Worm (Caenorhabditis elegans) whole organism, L1 larva: ENCODE results near the gene F47G9.4.
A peak's percentile ranks its signal among the peaks of the same experiment; 100 is the strongest.

ENCODE experiments used
- blmp-1 ChIP-seq: fragments of 150-350 bp; optimal IDR thresholded peaks from 2 replicates; lab custom pipeline; 2014; ENCODE audit warnings: missing biosample characterization, missing genetic modification characterization
- ceh-82 ChIP-seq, 3 experiments: fragments of 150-350 bp in 1 of 3; sonication (generic microtip) in 2 of 3; optimal IDR thresholded peaks; 2 replicates each; lab custom pipeline; 2014 to 2017; ENCODE audit warnings: missing biosample characterization in 3 of 3, missing genetic modification characterization in 3 of 3
- dsc-1 ChIP-seq: sonication (generic microtip); optimal IDR thresholded peaks from 2 replicates; lab custom pipeline; 2016; ENCODE audit warnings: mild to moderate bottlenecking, missing genetic modification characterization, missing compliant biosample characterization
- efl-1 ChIP-seq, 4 experiments: fragments of 150-350 bp; optimal IDR thresholded peaks in 3 of 4; peaks in 1 of 4; 1 replicate in 1 of 4; 2 replicates in 3 of 4; lab custom pipeline; 2014; ENCODE audit warnings: missing biosample characterization in 2 of 4, missing genetic modification characterization in 2 of 4, missing genetic modification reagents in 2 of 4
- efl-3 ChIP-seq: fragments of 200-800 bp; sonication (Bioruptor generic); optimal IDR thresholded peaks from 2 replicates; lab custom pipeline; 2018; ENCODE audit warnings: mild to moderate bottlenecking, missing genetic modification characterization, missing compliant biosample characterization
- elt-2 ChIP-seq: sonication (generic microtip); optimal IDR thresholded peaks from 2 replicates; lab custom pipeline; 2016; ENCODE audit warnings: missing genetic modification characterization, mild to moderate bottlenecking, inconsistent platforms, missing compliant biosample characterization, missing genetic modification reagents
- elt-3 ChIP-seq, 6 experiments: fragments of 150-350 bp in 1 of 6; sonication (generic microtip); optimal IDR thresholded peaks; 2 replicates each; lab custom pipeline; 2017 to 2018; ENCODE audit warnings: missing biosample characterization in 6 of 6, missing genetic modification characterization in 6 of 6, inconsistent platforms in 1 of 6
- ets-5 ChIP-seq: fragments of 200-800 bp; sonication (Bioruptor generic); IDR thresholded peaks from 2 replicates; pipeline ENCODE4 v1.3.6; 2022; ENCODE audit warnings: missing genetic modification characterization, missing compliant biosample characterization
- fkh-4 ChIP-seq: sonication (generic microtip); optimal IDR thresholded peaks from 2 replicates; lab custom pipeline; 2016; ENCODE audit warnings: missing compliant biosample characterization, missing genetic modification characterization, borderline replicate concordance
- fos-1 ChIP-seq: fragments of 150-350 bp; optimal IDR thresholded peaks from 2 replicates; lab custom pipeline; 2014; ENCODE audit warnings: missing biosample characterization, missing genetic modification characterization
- hpl-2 ChIP-seq: fragments of 150-350 bp; optimal IDR thresholded peaks from 2 replicates; lab custom pipeline; 2014; ENCODE audit warnings: missing biosample characterization, missing genetic modification reagents, missing genetic modification characterization
- isw-1 ChIP-seq: fragments of 200-800 bp; sonication (Bioruptor generic); IDR thresholded peaks from 2 replicates; pipeline ENCODE4 v1.3.6; 2022; ENCODE audit warnings: missing genetic modification characterization, missing compliant biosample characterization
- lin-13 ChIP-seq: fragments of 150-350 bp; optimal IDR thresholded peaks from 2 replicates; lab custom pipeline; 2014; ENCODE audit warnings: missing biosample characterization, missing genetic modification reagents, missing genetic modification characterization
- lin-14 ChIP-seq: fragments of 200-800 bp; sonication (Bioruptor generic); optimal IDR thresholded peaks from 2 replicates; lab custom pipeline; 2018; ENCODE audit warnings: mild to moderate bottlenecking, missing genetic modification characterization, moderate library complexity, missing compliant biosample characterization
- lsy-2 ChIP-seq, 2 experiments: fragments of 150-350 bp; optimal IDR thresholded peaks; 2 replicates each; lab custom pipeline; 2014; ENCODE audit warnings: missing biosample characterization in 2 of 2, missing genetic modification characterization in 2 of 2
- mab-9 ChIP-seq: fragments of 200-800 bp; sonication (Bioruptor generic); IDR thresholded peaks from 2 replicates; pipeline ENCODE4 v1.3.6; 2022; ENCODE audit warnings: missing genetic modification reagents, missing genetic modification characterization, missing compliant biosample characterization
- mdl-1 ChIP-seq, 2 experiments: fragments of 150-350 bp; optimal IDR thresholded peaks; 2 replicates each; lab custom pipeline; 2014 to 2017; ENCODE audit warnings: missing biosample characterization in 2 of 2, missing genetic modification characterization in 2 of 2, inconsistent platforms in 1 of 2
- mef-2 ChIP-seq: fragments of 150-350 bp; optimal IDR thresholded peaks from 2 replicates; lab custom pipeline; 2014; ENCODE audit warnings: missing biosample characterization, missing genetic modification characterization
- nhr-19 ChIP-seq: fragments of 200-800 bp; sonication (Bioruptor generic); conservative IDR thresholded peaks from 2 replicates; pipeline ENCODE4 v1.3.6; 2022; ENCODE audit warnings: missing genetic modification characterization, missing compliant biosample characterization
- nhr-20 ChIP-seq: sonication (generic microtip); optimal IDR thresholded peaks from 2 replicates; lab custom pipeline; 2016; ENCODE audit warnings: mild to moderate bottlenecking, missing genetic modification characterization, missing compliant biosample characterization
- nhr-28 ChIP-seq: fragments of 150-350 bp; optimal IDR thresholded peaks from 2 replicates; lab custom pipeline; 2014; ENCODE audit warnings: missing biosample characterization, missing genetic modification characterization
- nhr-71 ChIP-seq: sonication (generic microtip); optimal IDR thresholded peaks from 2 replicates; lab custom pipeline; 2016; ENCODE audit warnings: mild to moderate bottlenecking, missing genetic modification characterization, moderate library complexity, missing compliant biosample characterization
- nhr-77 ChIP-seq: fragments of 150-350 bp; optimal IDR thresholded peaks from 2 replicates; lab custom pipeline; 2014; ENCODE audit warnings: missing biosample characterization, missing genetic modification characterization
- nhr-85 ChIP-seq: sonication (generic microtip); peaks from one replicate; lab custom pipeline; 2016; ENCODE audit warnings: missing genetic modification characterization, inconsistent platforms, missing compliant biosample characterization
- nhr-90 ChIP-seq: sonication (generic microtip); optimal IDR thresholded peaks from 2 replicates; lab custom pipeline; 2016; ENCODE audit warnings: mild to moderate bottlenecking, missing genetic modification characterization, missing compliant biosample characterization; ENCODE audit not compliant: poor library complexity
- pqm-1 ChIP-seq: sonication (generic microtip); optimal IDR thresholded peaks from 3 replicates; lab custom pipeline; 2017; ENCODE audit warnings: missing biosample characterization, missing genetic modification characterization
- rnt-1 ChIP-seq: sonication (generic microtip); optimal IDR thresholded peaks from 2 replicates; lab custom pipeline; 2016; ENCODE audit warnings: mild to moderate bottlenecking, missing genetic modification characterization, moderate library complexity, missing compliant biosample characterization
- skn-1 ChIP-seq: fragments of 150-350 bp; optimal IDR thresholded peaks from 2 replicates; lab custom pipeline; 2014; ENCODE audit warnings: missing biosample characterization, missing genetic modification characterization
- snpc-4 ChIP-seq: fragments of 150-350 bp; optimal IDR thresholded peaks from 2 replicates; lab custom pipeline; 2014; ENCODE audit warnings: missing biosample characterization, missing genetic modification characterization
- snu-23 ChIP-seq: sonication (generic microtip); optimal IDR thresholded peaks from 2 replicates; lab custom pipeline; 2016; ENCODE audit warnings: missing genetic modification characterization, missing compliant biosample characterization
- sox-4 ChIP-seq: sonication (generic microtip); optimal IDR thresholded peaks from 2 replicates; lab custom pipeline; 2016; ENCODE audit warnings: missing genetic modification characterization, missing compliant biosample characterization
- sptf-1 ChIP-seq: fragments of 150-350 bp; optimal IDR thresholded peaks from 2 replicates; lab custom pipeline; 2014; ENCODE audit warnings: missing biosample characterization, missing genetic modification characterization
- swsn-7 ChIP-seq: sonication (generic microtip); optimal IDR thresholded peaks from 2 replicates; lab custom pipeline; 2016; ENCODE audit warnings: missing genetic modification characterization, missing compliant biosample characterization
- tbx-2 ChIP-seq: sonication (generic microtip); optimal IDR thresholded peaks from 2 replicates; lab custom pipeline; 2016; ENCODE audit warnings: missing genetic modification characterization, missing compliant biosample characterization
- tlp-1 ChIP-seq: fragments of 150-350 bp; optimal IDR thresholded peaks from 2 replicates; lab custom pipeline; 2014; ENCODE audit warnings: missing biosample characterization, missing genetic modification characterization
- unc-130 ChIP-seq: fragments of 150-350 bp; optimal IDR thresholded peaks from 2 replicates; lab custom pipeline; 2017; ENCODE audit warnings: missing biosample characterization, missing genetic modification characterization, inconsistent platforms
- unc-30 ChIP-seq: sonication (generic microtip); optimal IDR thresholded peaks from 2 replicates; lab custom pipeline; 2017; ENCODE audit warnings: missing biosample characterization, missing genetic modification characterization
- unc-86 ChIP-seq: sonication (generic microtip); optimal IDR thresholded peaks from 2 replicates; lab custom pipeline; 2016; ENCODE audit warnings: missing genetic modification characterization, missing compliant biosample characterization
- vab-15 ChIP-seq: sonication (generic microtip); optimal IDR thresholded peaks from 2 replicates; lab custom pipeline; 2017; ENCODE audit warnings: missing genotype, mild to moderate bottlenecking, missing genetic modification characterization, missing compliant biosample characterization
- xbp-1 ChIP-seq: sonication (generic microtip); optimal IDR thresholded peaks from 2 replicates; lab custom pipeline; 2016; ENCODE audit warnings: missing genetic modification characterization, missing compliant biosample characterization
- ztf-4 ChIP-seq: fragments of 150-350 bp; optimal IDR thresholded peaks from 2 replicates; lab custom pipeline; 2014; ENCODE audit warnings: missing biosample characterization, missing genetic modification characterization

F47G9.4 gene

ce11 chrV:11311013-11311472, 10.6 kb downstream of the F47G9.4 start, which contains the start of gene T03F7.7:
TSS of gene T03F7.7 (plus strand) at chrV:11311422.
- TF ChIP-seq nhr-28 (tag; lab: Kevin White, UChicago) (no peak), lin-14 (peak; percentile 43), nhr-77 (tag; lab: Kevin White, UChicago) (no peak), efl-3 (GFP tag; lab: Kevin White, UChicago) (no peak), ceh-82 (tag; optimal IDR thresholded peaks at IDR 0.05; lab: Kevin White, UChicago) (no peak), blmp-1 (peak; percentile 44), snu-23 (GFP tag; lab: Kevin White, UChicago) (no peak), efl-1 (optimal IDR thresholded peaks at IDR 0.05; lab: Kevin White, UChicago) (no peak), efl-1 (GFP tag; optimal IDR thresholded peaks at IDR 0.05 in 1 of 2; lab: Kevin White, UChicago) (peak in 1 of 2 experiments; percentile 75), nhr-90 (tag; lab: Kevin White, UChicago) (peak; percentile 6), mef-2 (no peak), elt-2 (tag; lab: Kevin White, UChicago) (peak; percentile 78), nhr-85 (tag; lab: Kevin White, UChicago) (peak; percentile 71), skn-1 (no peak)

ce11 chrV:11308915-11309314, 12.7 kb downstream of the F47G9.4 start:
- peak; percentile 33 for TF ChIP-seq tbx-2 (tag; lab: Kevin White, UChicago)
- peak in 1 of 2 experiments; percentile 35 for TF ChIP-seq lsy-2 (tag; optimal IDR thresholded peaks at IDR 0.05; lab: Kevin White, UChicago)
- TF ChIP-seq skn-1 = peak; percentile 4
- peak; percentile 80 for TF ChIP-seq nhr-71 (tag; lab: Kevin White, UChicago)
- peak; percentile 81 for TF ChIP-seq rnt-1 (tag; lab: Kevin White, UChicago)
- TF ChIP-seq nhr-20 = peak; percentile 47
- peak; percentile 41 for TF ChIP-seq nhr-19
- no peak for TF ChIP-seq unc-30 (tag; lab: Kevin White, UChicago)
- peak; percentile 23 for TF ChIP-seq dsc-1 (tag; lab: Kevin White, UChicago)
- peak; percentile 60 for TF ChIP-seq unc-130
- peak; percentile 17 for TF ChIP-seq swsn-7 (tag; lab: Kevin White, UChicago)
- TF ChIP-seq mab-9 (GFP tag; lab: Robert Waterston, UW) = no peak
- TF ChIP-seq fos-1 (tag; lab: Kevin White, UChicago) = no peak
- TF ChIP-seq lin-14 = peak; percentile 93
- peak; percentile 36 for TF ChIP-seq snu-23 (GFP tag; lab: Kevin White, UChicago)

- no peak for TF ChIP-seq elt-3 (tag; optimal IDR thresholded peaks at IDR 0.05; lab: Kevin White, UChicago)
- no peak for TF ChIP-seq fos-1 (tag; lab: Kevin White, UChicago)
- no peak for TF ChIP-seq pqm-1 (tag; lab: Kevin White, UChicago)
- TF ChIP-seq snpc-4 (tag; lab: Kevin White, UChicago) = no peak
- TF ChIP-seq unc-86 (tag; lab: Kevin White, UChicago) = no peak
- no peak for TF ChIP-seq blmp-1
- no peak for TF ChIP-seq sptf-1
- no peak for TF ChIP-seq sox-4 (tag; lab: Kevin White, UChicago)
- no peak for TF ChIP-seq nhr-85 (tag; lab: Kevin White, UChicago)
- TF ChIP-seq tlp-1 (tag; lab: Kevin White, UChicago) = no peak
- no peak for TF ChIP-seq hpl-2
- no peak for TF ChIP-seq isw-1
- no peak for TF ChIP-seq elt-2 (tag; lab: Kevin White, UChicago)
- TF ChIP-seq rnt-1 (tag; lab: Kevin White, UChicago) = no peak
- TF ChIP-seq vab-15 (tag; lab: Kevin White, UChicago) = no peak
- TF ChIP-seq ets-5 (GFP tag; lab: Robert Waterston, UW) = no peak
- no peak for TF ChIP-seq mdl-1 (tag; optimal IDR thresholded peaks at IDR 0.05; lab: Kevin White, UChicago)
- TF ChIP-seq, all 84 proteins: peak for 0
Observed at ce11 chrV:11308346-11308745, 13.3 kb downstream of the F47G9.4 start, which contains the start of gene snf-11. TSS of gene snf-11 (minus strand) at chrV:11308446.

DNA sequence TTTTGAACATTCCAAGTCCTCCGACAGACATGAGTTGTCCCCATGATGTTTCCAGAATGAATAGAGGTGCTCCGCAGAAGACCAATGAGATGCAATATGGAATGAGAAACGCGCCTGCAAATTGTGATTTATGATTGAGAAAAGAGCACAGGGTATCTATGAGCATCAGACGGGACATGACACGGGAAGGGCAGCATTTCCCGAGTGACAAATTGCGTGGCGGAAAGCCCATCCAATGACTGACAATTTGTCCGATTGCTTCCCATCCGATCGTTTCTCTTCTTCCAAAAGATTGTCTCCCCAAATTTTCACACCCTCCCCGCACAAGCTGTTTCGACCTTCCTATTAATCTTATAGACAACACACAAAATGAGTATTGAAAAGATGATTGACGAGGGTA, 13.8 kb downstream of the F47G9.4 start:
- peak; percentile 37 for TF ChIP-seq nhr-71 (tag; lab: Kevin White, UChicago)
- TF ChIP-seq dsc-1 (tag; lab: Kevin White, UChicago) = peak; percentile 72
- peak; percentile 70 for TF ChIP-seq lin-14
- TF ChIP-seq snu-23 (GFP tag; lab: Kevin White, UChicago) = peak; percentile 16
- TF ChIP-seq pqm-1 (tag; lab: Kevin White, UChicago) = no peak
- no peak for TF ChIP-seq efl-3 (GFP tag; lab: Kevin White, UChicago)
- TF ChIP-seq fkh-4 (tag; lab: Kevin White, UChicago) = no peak
- no peak for TF ChIP-seq ztf-4
- TF ChIP-seq rnt-1 (tag; lab: Kevin White, UChicago) = peak; percentile 69
- TF ChIP-seq nhr-19 = peak; percentile 17
- TF ChIP-seq xbp-1 (tag; lab: Kevin White, UChicago) = no peak
- no peak for TF ChIP-seq unc-130
- TF ChIP-seq lin-13 = no peak
